Worm (Caenorhabditis elegans): ENCODE results near the gene gst-9.

The gst-9 gene

DNA sequence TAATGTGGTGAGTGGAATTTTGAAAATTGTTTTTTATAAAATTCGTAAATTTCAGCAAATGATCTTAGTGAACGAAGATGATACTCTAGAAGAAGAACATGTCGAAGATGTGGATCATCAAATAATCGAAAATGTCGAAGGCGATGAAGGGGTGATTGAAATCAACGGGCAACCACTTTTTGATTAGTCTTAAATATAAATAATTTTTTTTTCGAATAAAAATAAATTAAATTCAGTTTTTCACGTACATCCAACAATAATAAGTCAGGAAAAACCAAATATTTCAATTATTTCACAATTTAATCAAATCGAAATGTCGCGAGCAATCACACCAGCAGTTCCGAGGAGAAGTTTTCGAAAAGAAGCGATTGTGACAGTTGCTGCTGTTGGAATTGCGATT is 46.4 kb downstream of the gst-9 start, which contains the start of gene ZK546.4:
ZK546.4 (plus strand) TSS at position 301 of the 400 bp plus-strand sequence.
- TF ChIP-seq mxl-3 (GFP tag; optimal IDR thresholded peaks at IDR 0.05) (no peak), saeg-2 (GFP tag; IDR thresholded peaks at IDR 0.05) (no peak), lin-1 (GFP tag; IDR thresholded peaks at IDR 0.05) (no peak), hif-1 (tag; optimal IDR thresholded peaks at IDR 0.05) (no peak)

DNA sequence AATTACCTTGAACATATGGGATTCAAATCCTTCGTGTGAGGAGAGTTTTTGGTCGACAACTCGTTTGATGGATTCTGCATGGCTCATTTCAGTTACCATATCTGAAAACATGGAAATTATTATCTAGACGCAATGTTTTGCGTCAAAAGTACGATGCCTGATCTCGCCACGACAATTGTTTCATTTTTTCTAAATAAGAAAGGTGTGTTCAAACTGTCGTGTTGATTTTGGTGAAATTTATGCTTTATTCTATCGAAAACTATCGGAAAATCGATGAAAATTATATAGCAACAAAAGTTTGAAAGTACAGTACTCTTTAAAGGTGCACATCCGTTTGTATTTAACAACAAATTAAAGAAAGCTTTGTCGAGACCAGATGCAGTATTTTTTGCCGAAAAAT is 49.7 kb downstream of the gst-9 start, which contains the start of gene cblc-1:
cblc-1 (minus strand) TSS at position 101 of the 400 bp plus-strand sequence.
- TF ChIP-seq nhr-76 (tag; optimal IDR thresholded peaks at IDR 0.05) (no peak), zfp-2 (tag; optimal IDR thresholded peaks at IDR 0.05) (no peak), unc-39 (tag; optimal IDR thresholded peaks at IDR 0.05) (no peak), lsy-2 (tag; optimal IDR thresholded peaks at IDR 0.05) (no peak), daf-8 (GFP tag; IDR thresholded peaks at IDR 0.05) (no peak), dmd-6 (GFP tag; IDR thresholded peaks at IDR 0.05) (no peak), ceh-44 (GFP tag; IDR thresholded peaks at IDR 0.05) (no peak), unc-62 (GFP tag; optimal IDR thresholded peaks at IDR 0.05 in 1 of 2) (no peak), unc-62 (tag; optimal IDR thresholded peaks at IDR 0.05) (no peak), tra-1 (GFP tag; IDR thresholded peaks at IDR 0.05) (no peak), nhr-77 (tag; optimal IDR thresholded peaks at IDR 0.05) (no peak), zag-1 (tag; optimal IDR thresholded peaks at IDR 0.05) (no peak), ces-1 (GFP tag; optimal IDR thresholded peaks at IDR 0.05) (no peak), dmd-8 (GFP tag; IDR thresholded peaks at IDR 0.05) (no peak), ceh-20 (GFP tag; IDR thresholded peaks at IDR 0.05) (no peak), zip-11 (GFP tag; IDR thresholded peaks at IDR 0.05) (no peak), hlh-11 (tag; optimal IDR thresholded peaks at IDR 0.05) (no peak), php-3 (GFP tag; IDR thresholded peaks at IDR 0.05) (no peak), ceh-62 (tag; optimal IDR thresholded peaks at IDR 0.05) (no peak), lin-29 (GFP tag; IDR thresholded peaks at IDR 0.05) (no peak)

DNA sequence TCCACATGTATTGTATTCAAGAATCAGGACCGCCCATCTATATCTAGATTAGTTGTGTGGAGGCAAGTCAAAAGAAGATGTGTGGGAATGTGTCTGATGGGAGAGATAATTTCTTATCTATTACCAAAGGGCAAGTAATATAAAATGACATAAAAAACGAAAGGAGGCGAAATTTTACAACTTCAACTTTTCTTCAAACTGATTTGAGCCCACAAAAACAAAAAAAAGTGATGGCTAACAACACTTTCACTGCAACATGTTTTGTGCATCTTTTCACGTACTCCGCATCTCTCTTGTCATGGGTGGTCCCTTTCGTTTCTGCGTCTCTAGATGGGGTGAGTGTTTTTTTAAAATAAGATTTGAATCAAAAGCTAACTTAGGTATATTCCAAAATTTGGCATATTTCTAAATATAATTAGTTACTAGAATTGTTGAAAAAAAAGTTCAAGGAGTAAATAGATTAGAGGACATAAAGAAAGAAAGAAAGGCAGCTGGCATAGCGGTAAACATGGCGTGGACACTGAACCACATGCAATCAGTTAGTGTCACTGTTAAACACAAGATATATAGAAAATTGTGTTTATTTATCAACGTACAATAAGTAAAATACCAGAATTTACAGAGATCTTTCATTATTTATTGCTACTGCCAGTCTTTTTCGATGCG is 50.3 kb downstream of the gst-9 start, which contains the start of gene ZK546.19:
ZK546.19 (plus strand) TSS at position 186 of the 666 bp plus-strand sequence.
- TF ChIP-seq unc-130 (GFP tag; optimal IDR thresholded peaks at IDR 0.05) (no peak), mxl-2 (GFP tag; conservative IDR thresholded peaks at IDR 0.05) (no peak), hlh-11 (tag; optimal IDR thresholded peaks at IDR 0.05) (peak; percentile 5), zip-2 (tag; optimal IDR thresholded peaks at IDR 0.05) (no peak), tag-97 (GFP tag; IDR thresholded peaks at IDR 0.05) (no peak), Y105C5A.15 (GFP tag; IDR thresholded peaks at IDR 0.05) (no peak), unc-39 (tag; optimal IDR thresholded peaks at IDR 0.05) (no peak), ceh-82 (tag; optimal IDR thresholded peaks at IDR 0.05) (no peak), Y48G9A.11 (GFP tag; IDR thresholded peaks at IDR 0.05) (no peak), R02D3.7 (tag; optimal IDR thresholded peaks at IDR 0.05) (no peak), nhr-28 (tag; optimal IDR thresholded peaks at IDR 0.05) (peak; percentile 41), daf-16 (GFP tag; optimal IDR thresholded peaks at IDR 0.05) (peak in 1 of 2 experiments; percentile 39), daf-16 (tag; optimal IDR thresholded peaks at IDR 0.05) (peak; percentile 70), aha-1 (tag) (peak; percentile 100), dmd-8 (GFP tag; IDR thresholded peaks at IDR 0.05) (no peak), spr-3 (GFP tag; optimal IDR thresholded peaks at IDR 0.05) (no peak), ceh-20 (GFP tag; IDR thresholded peaks at IDR 0.05) (0 out of 2 replicates have a peak, but pooled peaks have one; percentile 39), pqm-1 (tag; optimal IDR thresholded peaks at IDR 0.05) (peak; percentile 4), rbr-2 (tag; optimal IDR thresholded peaks at IDR 0.05) (no peak), jun-1 (tag; optimal IDR thresholded peaks at IDR 0.05) (no peak), zip-11 (GFP tag; IDR thresholded peaks at IDR 0.05) (no peak), madf-5 (GFP tag; IDR thresholded peaks at IDR 0.05) (no peak), nhr-10 (tag; optimal IDR thresholded peaks at IDR 0.05) (peak; percentile 5), ctbp-1 (GFP tag; IDR thresholded peaks at IDR 0.05) (no peak), hif-1 (tag; optimal IDR thresholded peaks at IDR 0.05) (peak; percentile 41 to 99), hlh-30 (tag; optimal IDR thresholded peaks at IDR 0.05; ENCODE audit: insufficient read depth) (peak; percentile 1), egl-43 (GFP tag; IDR thresholded peaks at IDR 0.05) (no peak), lsy-2 (tag; optimal IDR thresholded peaks at IDR 0.05) (peak in 1 of 2 experiments; percentile 38), ceh-32 (tag; optimal IDR thresholded peaks at IDR 0.05; ENCODE audit: poor library complexity) (no peak), ama-1 (optimal IDR thresholded peaks at IDR 0.05) (peak; percentile 27), dpl-1 (GFP tag; optimal IDR thresholded peaks at IDR 0.05) (peak; percentile 2), lin-13 (GFP tag; optimal IDR thresholded peaks at IDR 0.05) (no peak)

Measured in whole organism, L4 larva.